Fruit fly (Drosophila melanogaster) whole organism, embryonic: ENCODE data around the gene CG10274.

ENCODE experiments used
- Adf1 ChIP-seq: fragments of 200-800 bp; sonication (Bioruptor generic); IDR thresholded peaks from 2 replicates; pipeline ENCODE4 v1.3.6; 2022; ENCODE audit warnings: missing biosample characterization, missing genetic modification characterization
- CG10565 ChIP-seq: fragments of 200-800 bp; sonication (Bioruptor generic); optimal IDR thresholded peaks from 3 replicates; lab custom pipeline; 2016; ENCODE audit warnings: missing biosample characterization, mild to moderate bottlenecking, missing genetic modification characterization
- CG11085 ChIP-seq: fragments of 200-800 bp; sonication (Bioruptor generic); IDR thresholded peaks from 2 replicates; pipeline ENCODE4 v1.3.6; 2022; ENCODE audit warnings: missing biosample characterization, missing genetic modification characterization
- CG11504 ChIP-seq: fragments of 200-800 bp; sonication (Bioruptor generic); optimal IDR thresholded peaks from 3 replicates; lab custom pipeline; 2019; ENCODE audit warnings: missing biosample characterization, mild to moderate bottlenecking, missing genetic modification characterization, moderate library complexity
- CG12659 ChIP-seq: fragments of 200-800 bp; sonication (Bioruptor generic); optimal IDR thresholded peaks from 3 replicates; lab custom pipeline; 2017; ENCODE audit warnings: mild to moderate bottlenecking, missing biosample characterization, missing genetic modification reagents, missing genetic modification characterization
- CG12942 ChIP-seq: fragments of 200-800 bp; sonication (Bioruptor generic); optimal IDR thresholded peaks from 3 replicates; lab custom pipeline; 2016; ENCODE audit warnings: missing biosample characterization, missing genetic modification characterization
- CG15514 ChIP-seq: fragments of 200-800 bp; sonication (Bioruptor generic); optimal IDR thresholded peaks from 3 replicates; lab custom pipeline; 2017; ENCODE audit warnings: missing biosample characterization, missing genetic modification characterization, mild to moderate bottlenecking, moderate library complexity, missing genetic modification reagents
- CG1647 ChIP-seq: fragments of 200-800 bp; sonication (Bioruptor generic); optimal IDR thresholded peaks from 3 replicates; lab custom pipeline; 2016; ENCODE audit warnings: missing biosample characterization, missing genetic modification characterization
- CG17186 ChIP-seq: fragments of 200-800 bp; sonication (Bioruptor generic); optimal IDR thresholded peaks from 3 replicates; lab custom pipeline; 2017; ENCODE audit warnings: missing biosample characterization, missing genetic modification reagents, missing genetic modification characterization
- CG17568 ChIP-seq: fragments of 200-800 bp; sonication (Bioruptor generic); optimal IDR thresholded peaks from 2 replicates; lab custom pipeline; 2018; ENCODE audit warnings: missing biosample characterization, mild to moderate bottlenecking, missing genetic modification characterization, moderate library complexity
- CG18619 ChIP-seq: fragments of 200-800 bp; sonication (Bioruptor generic); optimal IDR thresholded peaks from 3 replicates; lab custom pipeline; 2017; ENCODE audit warnings: missing biosample characterization, mild to moderate bottlenecking, missing genetic modification characterization
- CG2129 ChIP-seq: fragments of 200-800 bp; sonication (Bioruptor generic); IDR thresholded peaks from 2 replicates; pipeline ENCODE4 v1.3.6; 2022; ENCODE audit warnings: missing biosample characterization, missing genetic modification characterization; ENCODE audit not compliant: partially characterized antibody
- CG2875 ChIP-seq: fragments of 200-800 bp; sonication (Bioruptor generic); optimal IDR thresholded peaks from 2 replicates; lab custom pipeline; 2017; ENCODE audit warnings: missing biosample characterization, mild to moderate bottlenecking, missing genetic modification characterization, missing genetic modification reagents
- CG30020 ChIP-seq: fragments of 200-800 bp; optimal IDR thresholded peaks from 2 replicates; lab custom pipeline; 2019; ENCODE audit warnings: missing biosample characterization, mild to moderate bottlenecking, missing genetic modification characterization, moderate library complexity
- CG3726 ChIP-seq: fragments of 200-800 bp; sonication (Bioruptor generic); IDR thresholded peaks from 3 replicates; pipeline ENCODE4, ENCODE4 v1.3.6; 2022; ENCODE audit warnings: missing biosample characterization, missing genetic modification characterization
- CG42726 ChIP-seq: fragments of 200-800 bp; sonication (Bioruptor generic); IDR thresholded peaks from 2 replicates; pipeline ENCODE4 v1.3.6; 2022; ENCODE audit warnings: missing biosample characterization, missing genetic modification characterization; ENCODE audit not compliant: partially characterized antibody
- CG4820 ChIP-seq: fragments of 200-800 bp; sonication (Bioruptor generic); optimal IDR thresholded peaks from 3 replicates; lab custom pipeline; 2016; ENCODE audit warnings: missing biosample characterization, missing genetic modification characterization
- CG5953 ChIP-seq: fragments of 200-800 bp; sonication (Bioruptor generic); IDR thresholded peaks from 2 replicates; pipeline ENCODE4 v1.3.6; 2022; ENCODE audit warnings: missing biosample characterization, missing genetic modification characterization
- CG7372 ChIP-seq: fragments of 200-800 bp; sonication (Bioruptor generic); IDR thresholded peaks from 2 replicates; pipeline ENCODE4 v1.3.6; 2022; ENCODE audit warnings: missing biosample characterization, missing genetic modification characterization
- CG7745 ChIP-seq: fragments of 200-800 bp; sonication (Bioruptor generic); optimal IDR thresholded peaks from 2 replicates; lab custom pipeline; 2018; ENCODE audit warnings: missing biosample characterization, mild to moderate bottlenecking, missing genetic modification characterization, moderate library complexity
- CG8281 ChIP-seq: fragments of 200-800 bp; sonication (Bioruptor generic); optimal IDR thresholded peaks from 2 replicates; lab custom pipeline; 2018; ENCODE audit warnings: missing biosample characterization, mild to moderate bottlenecking, missing genetic modification characterization, moderate library complexity
- CG9797 ChIP-seq: fragments of 200-800 bp; sonication (Bioruptor generic); optimal IDR thresholded peaks from 3 replicates; lab custom pipeline; 2018; ENCODE audit warnings: missing biosample characterization, mild to moderate bottlenecking, missing genetic modification characterization
- Chrac-16 ChIP-seq: fragments of 200-800 bp; sonication (Bioruptor generic); optimal IDR thresholded peaks from 3 replicates; lab custom pipeline; 2016; ENCODE audit warnings: missing biosample characterization, missing genetic modification characterization
- Elba2 ChIP-seq: fragments of 200-800 bp; sonication (Bioruptor generic); optimal IDR thresholded peaks from 3 replicates; lab custom pipeline; 2016; ENCODE audit warnings: missing biosample characterization, missing genetic modification characterization
- Ets97D ChIP-seq: fragments of 200-800 bp; sonication (Bioruptor generic); optimal IDR thresholded peaks from 3 replicates; lab custom pipeline; 2016; ENCODE audit warnings: missing biosample characterization, missing genetic modification characterization
- Gug ChIP-seq: fragments of 200-800 bp; sonication (Bioruptor generic); IDR thresholded peaks from 4 replicates; pipeline ENCODE4 v1.3.6; 2022; ENCODE audit warnings: missing biosample characterization, missing genetic modification characterization
- H15 ChIP-seq: fragments of 200-800 bp; sonication (Bioruptor generic); IDR thresholded peaks from 3 replicates; pipeline ENCODE4 v1.3.6; 2022; ENCODE audit warnings: missing biosample characterization, missing genetic modification characterization
- HLH54F ChIP-seq: fragments of 200-800 bp; sonication (Bioruptor generic); optimal IDR thresholded peaks from 3 replicates; lab custom pipeline; 2016; ENCODE audit warnings: missing biosample characterization, missing genetic modification characterization
- HLHmδ ChIP-seq: fragments of 200-800 bp; sonication (Bioruptor generic); optimal IDR thresholded peaks from 2 replicates; lab custom pipeline; 2018; ENCODE audit warnings: missing biosample characterization, mild to moderate bottlenecking, missing genetic modification characterization, moderate library complexity
- Hr39 ChIP-seq: fragments of >200 bp; optimal IDR thresholded peaks from 2 replicates; lab custom pipeline; 2017
- Lim3 ChIP-seq: fragments of 200-800 bp; sonication (Bioruptor generic); IDR thresholded peaks from 2 replicates; pipeline ENCODE4 v1.3.6; 2022; ENCODE audit warnings: missing biosample characterization, missing genetic modification characterization
- MBD-R2 ChIP-seq: fragments of 200-800 bp; sonication (Bioruptor generic); IDR thresholded peaks from 2 replicates; pipeline ENCODE4 v1.3.6; 2022; ENCODE audit warnings: missing biosample characterization, missing genetic modification characterization
- NK7.1 ChIP-seq: fragments of 200-800 bp; sonication (Bioruptor generic); optimal IDR thresholded peaks from 3 replicates; lab custom pipeline; 2016; ENCODE audit warnings: missing biosample characterization, missing genetic modification characterization
- Ravus ChIP-seq: fragments of 200-800 bp; sonication (Bioruptor generic); IDR thresholded peaks from 2 replicates; pipeline ENCODE4 v1.3.6; 2022; ENCODE audit warnings: missing biosample characterization, missing genetic modification characterization
- Vsx1 ChIP-seq: fragments of 200-800 bp; sonication (Bioruptor generic); optimal IDR thresholded peaks from 2 replicates; lab custom pipeline; 2017; ENCODE audit warnings: missing biosample characterization, mild to moderate bottlenecking, missing genetic modification characterization, missing genetic modification reagents
- abd-A ChIP-seq: fragments of 200-800 bp; sonication (Bioruptor generic); optimal IDR thresholded peaks from 3 replicates; lab custom pipeline; 2019; ENCODE audit warnings: missing biosample characterization, mild to moderate bottlenecking, missing genetic modification characterization, moderate library complexity
- aop ChIP-seq: fragments of 200-800 bp; sonication (Bioruptor generic); IDR thresholded peaks from 2 replicates; pipeline ENCODE4 v1.3.6; 2022; ENCODE audit warnings: missing biosample characterization, missing genetic modification characterization
- bigmax ChIP-seq: fragments of 200-800 bp; sonication (Bioruptor generic); optimal IDR thresholded peaks from 2 replicates; lab custom pipeline; 2018; ENCODE audit warnings: missing biosample characterization, mild to moderate bottlenecking, missing genetic modification characterization
- chinmo ChIP-seq: fragments of 200-800 bp; sonication (Bioruptor generic); IDR thresholded peaks from 4 replicates; pipeline ENCODE4 v1.3.6; 2022; ENCODE audit warnings: missing biosample characterization, missing genetic modification characterization; ENCODE audit not compliant: partially characterized antibody
- chm ChIP-seq: fragments of 200-800 bp; sonication (Bioruptor generic); IDR thresholded peaks from 2 replicates; pipeline ENCODE4 v1.3.6; 2022; ENCODE audit warnings: missing biosample characterization, missing genetic modification characterization
- dan ChIP-seq: fragments of 200-800 bp; sonication (Bioruptor generic); IDR thresholded peaks from 2 replicates; pipeline ENCODE4 v1.3.6; 2022; ENCODE audit warnings: missing biosample characterization, missing genetic modification characterization
- dimm ChIP-seq: fragments of 200-800 bp; sonication (Bioruptor generic); IDR thresholded peaks from 2 replicates; pipeline ENCODE4 v1.3.6; 2022; ENCODE audit warnings: missing biosample characterization, missing genetic modification characterization
- exex ChIP-seq: fragments of 200-800 bp; sonication (Bioruptor generic); optimal IDR thresholded peaks from 4 replicates; lab custom pipeline; 2018; ENCODE audit warnings: missing biosample characterization, mild to moderate bottlenecking, missing genetic modification characterization, moderate library complexity
- fd3F ChIP-seq: fragments of 200-800 bp; sonication (Bioruptor generic); optimal IDR thresholded peaks from 2 replicates; lab custom pipeline; 2018; ENCODE audit warnings: missing biosample characterization, mild to moderate bottlenecking, missing genetic modification characterization, moderate library complexity
- hkb ChIP-seq, 2 experiments: fragments of 200-800 bp in 1 of 2; fragments of >200 bp in 1 of 2; sonication (Bioruptor generic) in 1 of 2; IDR thresholded peaks in 1 of 2; optimal IDR thresholded peaks in 1 of 2; 2 replicates each; pipeline versions ENCODE4 v1.3.6 to Lab custom; 2017 to 2022; ENCODE audit warnings: missing biosample characterization in 1 of 2, missing genetic modification characterization in 1 of 2
- ken ChIP-seq: fragments of 200-800 bp; sonication (Bioruptor generic); IDR thresholded peaks from 3 replicates; pipeline ENCODE4 v1.3.6; 2022; ENCODE audit warnings: missing biosample characterization, missing genetic modification characterization
- oc ChIP-seq: fragments of 200-800 bp; sonication (Bioruptor generic); optimal IDR thresholded peaks from 2 replicates; lab custom pipeline; 2018; ENCODE audit warnings: missing biosample characterization, mild to moderate bottlenecking, missing genetic modification characterization, moderate library complexity
- pfk ChIP-seq: fragments of 200-800 bp; sonication (Bioruptor generic); optimal IDR thresholded peaks from 2 replicates; lab custom pipeline; 2018; ENCODE audit warnings: missing biosample characterization, mild to moderate bottlenecking, missing genetic modification characterization, moderate library complexity
- usp ChIP-seq: fragments of >200 bp; optimal IDR thresholded peaks from 2 replicates; lab custom pipeline; 2017; ENCODE audit warnings: missing biosample characterization, missing genetic modification characterization
- zen2 ChIP-seq: fragments of 200-800 bp; sonication (Bioruptor generic); IDR thresholded peaks from 3 replicates; pipeline ENCODE4 v1.3.6; 2022; ENCODE audit warnings: missing biosample characterization, missing genetic modification characterization; ENCODE audit not compliant: partially characterized antibody

CG10274 gene

DNA sequence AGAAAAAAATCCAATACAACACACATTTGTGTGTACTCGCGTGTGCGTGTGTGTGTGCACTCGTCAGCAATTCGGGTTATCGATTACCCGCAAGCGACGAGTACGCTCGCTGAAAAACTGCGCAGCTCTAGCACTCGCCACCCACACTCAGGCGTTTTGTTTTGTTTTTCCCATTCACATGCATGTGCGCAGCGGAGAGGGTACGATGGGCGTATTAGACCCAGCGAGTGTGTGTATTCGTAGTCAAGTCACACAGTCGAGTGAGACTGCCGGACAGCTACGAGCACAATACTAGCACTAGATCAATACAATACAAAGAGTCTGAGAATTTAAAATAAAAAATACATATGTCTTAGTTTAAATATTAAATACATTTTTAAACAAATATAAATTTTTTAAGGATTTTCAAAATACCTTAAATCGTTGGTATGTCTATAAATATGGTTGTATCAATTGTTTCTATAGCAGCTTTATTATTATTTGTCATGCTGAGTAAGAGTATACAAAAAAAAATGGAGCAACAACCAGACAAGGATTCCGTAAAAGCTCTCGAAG is 3.3 kb upstream of the CG10274 start, which contains the start of the genes D19B and CG43293 (continued):
- TF ChIP-seq CG8281 (tag; lab: Kevin White, UChicago) = peak; percentile 61
- no peak for TF ChIP-seq Hr39 (lab: Kevin White, UChicago)
- TF ChIP-seq zen2 (GFP tag; lab: Robert Waterston, UW) = peak; percentile 5; the same call in 1 of the 3 replicates
- TF ChIP-seq CG10565 = no peak
- no peak for TF ChIP-seq dan (GFP tag; lab: Robert Waterston, UW)
- peak; percentile 90 for TF ChIP-seq ken (GFP tag; lab: Robert Waterston, UW)
- peak; percentile 73 for TF ChIP-seq CG7372 (GFP tag; lab: Robert Waterston, UW)
- TF ChIP-seq CG5953 (GFP tag; lab: Robert Waterston, UW) = peak; percentile 87
- peak; percentile 69 for TF ChIP-seq Lim3 (GFP tag; lab: Robert Waterston, UW)
- TF ChIP-seq fd3F (GFP tag; lab: Kevin White, UChicago) = peak; percentile 81
- peak; percentile 98 for TF ChIP-seq chinmo (GFP tag; lab: Robert Waterston, UW)
- TF ChIP-seq CG1647 (GFP tag; lab: Kevin White, UChicago) = peak; percentile 83
- peak; percentile 58 for TF ChIP-seq CG17186 (GFP tag; lab: Kevin White, UChicago)
- peak; percentile 62 for TF ChIP-seq Elba2 (GFP tag; lab: Kevin White, UChicago)
- TF ChIP-seq NK7.1 (GFP tag; lab: Kevin White, UChicago) = peak; percentile 73
- TF ChIP-seq CG42726 (GFP tag; lab: Robert Waterston, UW) = no peak
- TF ChIP-seq CG11504 (tag; lab: Kevin White, UChicago) = peak; percentile 87
- peak; percentile 91 for TF ChIP-seq CG12942 (GFP tag; lab: Kevin White, UChicago)
- peak; percentile 11 for TF ChIP-seq bigmax
- TF ChIP-seq H15 (GFP tag; lab: Robert Waterston, UW) = peak; percentile 87
- no peak for TF ChIP-seq Vsx1 (GFP tag; lab: Kevin White, UChicago)
- TF ChIP-seq CG7745 = no peak
- TF ChIP-seq CG4820 = peak; percentile 69
- TF ChIP-seq CG2129 = 0 out of 2 replicates have a peak, but pooled peaks have one; percentile 15
- peak; percentile 87 for TF ChIP-seq CG18619 (GFP tag; lab: Kevin White, UChicago)
- TF ChIP-seq CG9797 (GFP tag; lab: Kevin White, UChicago) = peak; percentile 35
- TF ChIP-seq oc (tag; lab: Kevin White, UChicago) = peak; percentile 83
- TF ChIP-seq HLH54F (GFP tag; lab: Kevin White, UChicago) = peak; percentile 91
- peak; percentile 80 for TF ChIP-seq Adf1 (GFP tag; lab: Robert Waterston, UW)
- peak; percentile 87 for TF ChIP-seq CG3726 (GFP tag; lab: Robert Waterston, UW)
- peak; percentile 97 for TF ChIP-seq Gug (GFP tag; lab: Robert Waterston, UW)
- peak; percentile 95 for TF ChIP-seq CG12659 (GFP tag; lab: Kevin White, UChicago)
- TF ChIP-seq exex (tag; lab: Kevin White, UChicago) = no peak
- no peak for TF ChIP-seq usp (GFP tag; lab: Kevin White, UChicago)
- TF ChIP-seq Ravus (GFP tag; lab: Robert Waterston, UW) = peak; percentile 61
- TF ChIP-seq CG30020 (tag; lab: Kevin White, UChicago) = peak; percentile 53
- peak; percentile 31 for TF ChIP-seq pfk
- TF ChIP-seq CG2875 = peak; percentile 72
- peak; percentile 97 for TF ChIP-seq chm (GFP tag; lab: Robert Waterston, UW)
- TF ChIP-seq Chrac-16 (GFP tag; lab: Kevin White, UChicago) = peak; percentile 91
- peak; percentile 85 for TF ChIP-seq CG15514 (GFP tag; lab: Kevin White, UChicago)
- peak; percentile 98 for TF ChIP-seq MBD-R2 (GFP tag; lab: Robert Waterston, UW)
- TF ChIP-seq CG17568 = no peak
- peak; percentile 81 for TF ChIP-seq HLHmδ (GFP tag; lab: Kevin White, UChicago)
- peak; percentile 73 for TF ChIP-seq dimm (GFP tag; lab: Robert Waterston, UW)
- TF ChIP-seq aop (GFP tag; lab: Robert Waterston, UW) = peak; percentile 77
- TF ChIP-seq CG11085 = peak; percentile 88
- no peak for TF ChIP-seq abd-A (tag; lab: Kevin White, UChicago)
- no peak for TF ChIP-seq hkb (optimal IDR thresholded peaks at IDR 0.05; lab: Kevin White, UChicago)
- TF ChIP-seq hkb (GFP tag; IDR thresholded peaks at IDR 0.05; lab: Robert Waterston, UW) = peak; percentile 91
- peak; percentile 74 for TF ChIP-seq Ets97D (GFP tag; lab: Kevin White, UChicago)
